Worm (Caenorhabditis elegans): ENCODE measurements around the gene F01D5.7.
A peak's percentile ranks its signal among the peaks of the same experiment; 100 is the strongest.

The F01D5.7 gene

ce11 chrII:14040204-14040842 lies 31.9 kb downstream of the F01D5.7 start (continued):
- TF ChIP-seq ekl-4 (GFP tag; IDR thresholded peaks at IDR 0.05) = peak; percentile 60
- TF ChIP-seq lsl-1 (GFP tag; optimal IDR thresholded peaks at IDR 0.05) = no peak
- TF ChIP-seq aptf-2 (GFP tag; conservative IDR thresholded peaks at IDR 0.05) = no peak
- no peak for TF ChIP-seq ztf-28 (GFP tag; IDR thresholded peaks at IDR 0.05)
- peak; percentile 61 for TF ChIP-seq ceh-27 (GFP tag; optimal IDR thresholded peaks at IDR 0.05)
- TF ChIP-seq attf-5 (GFP tag; optimal IDR thresholded peaks at IDR 0.05) = peak; percentile 94
- no peak for TF ChIP-seq nhr-179 (tag; optimal IDR thresholded peaks at IDR 0.05)
- TF ChIP-seq repo-1 (tag; optimal IDR thresholded peaks at IDR 0.05) = peak; percentile 37
- peak; percentile 71 for TF ChIP-seq gei-17 (GFP tag; optimal IDR thresholded peaks at IDR 0.05)
- peak; percentile 71 for TF ChIP-seq Y53G8AR.9 (GFP tag; conservative IDR thresholded peaks at IDR 0.05)
- TF ChIP-seq ceh-100 (GFP tag; IDR thresholded peaks at IDR 0.05) = peak; percentile 74
- TF ChIP-seq mcd-1 (GFP tag; IDR thresholded peaks at IDR 0.05) = peak; percentile 86
- no peak for TF ChIP-seq B0019.2 (GFP tag; conservative IDR thresholded peaks at IDR 0.05)
- 0 out of 2 replicates have a peak, but pooled peaks have one; percentile 9 for TF ChIP-seq rcor-1 (GFP tag; IDR thresholded peaks at IDR 0.05)
- TF ChIP-seq F55B11.4 (tag; optimal IDR thresholded peaks at IDR 0.05; ENCODE audit: borderline replicate concordance, insufficient read depth) = no peak
- TF ChIP-seq B0261.1 (tag; optimal IDR thresholded peaks at IDR 0.05) = peak; percentile 17
- TF ChIP-seq Y95B8A.8 (GFP tag; IDR thresholded peaks at IDR 0.05) = no peak
- TF ChIP-seq F52B5.7 (tag; optimal IDR thresholded peaks at IDR 0.05) = no peak
- no peak for TF ChIP-seq F10E7.11 (tag; optimal IDR thresholded peaks at IDR 0.05)
- peak; percentile 50 for TF ChIP-seq ZK185.1 (tag; optimal IDR thresholded peaks at IDR 0.05; ENCODE audit: poor library complexity, severe bottlenecking)
- TF ChIP-seq cebp-2 (GFP tag; IDR thresholded peaks at IDR 0.05) = no peak
- TF ChIP-seq cebp-1 (GFP tag; IDR thresholded peaks at IDR 0.05) = peak; percentile 65; the same call in 1 of the 2 replicates
- TF ChIP-seq cebp-1 (tag; optimal IDR thresholded peaks at IDR 0.05) = peak; percentile 94
- TF ChIP-seq attf-3 (GFP tag; conservative IDR thresholded peaks at IDR 0.05) = no peak
- TF ChIP-seq Y56A3A.18 (GFP tag; IDR thresholded peaks at IDR 0.05) = no peak
- TF ChIP-seq D2030.7 (GFP tag; IDR thresholded peaks at IDR 0.05) = no peak
- TF ChIP-seq snpc-1.1 (tag; optimal IDR thresholded peaks at IDR 0.05; ENCODE audit: insufficient read depth) = no peak
- peak; percentile 94 for TF ChIP-seq madf-10 (tag; optimal IDR thresholded peaks at IDR 0.05)
- no peak for TF ChIP-seq ztf-3 (GFP tag; optimal IDR thresholded peaks at IDR 0.05)
- peak; percentile 95 for TF ChIP-seq B0336.3 (GFP tag; IDR thresholded peaks at IDR 0.05)
- TF ChIP-seq ceh-91 (GFP tag; IDR thresholded peaks at IDR 0.05) = no peak
- TF ChIP-seq nhr-80 (tag; optimal IDR thresholded peaks at IDR 0.05) = peak; percentile 99
- TF ChIP-seq snpc-1.3 (tag; optimal IDR thresholded peaks at IDR 0.05; ENCODE audit: insufficient read depth) = no peak
- TF ChIP-seq egl-18 (GFP tag; IDR thresholded peaks at IDR 0.05) = 0 out of 2 replicates have a peak, but pooled peaks have one; percentile 74
- no peak for TF ChIP-seq zim-3 (tag; optimal IDR thresholded peaks at IDR 0.05)
- TF ChIP-seq madf-6 (GFP tag; IDR thresholded peaks at IDR 0.05) = peak; percentile 29; the same call in 1 of the 2 replicates
- TF ChIP-seq F57A8.1 (GFP tag; optimal IDR thresholded peaks at IDR 0.05) = peak; percentile 29
- TF ChIP-seq C06A6.2 (GFP tag; conservative IDR thresholded peaks at IDR 0.05) = peak; percentile 84
- no peak for TF ChIP-seq ztf-25 (GFP tag; IDR thresholded peaks at IDR 0.05)
- TF ChIP-seq fkh-3 (tag; optimal IDR thresholded peaks at IDR 0.05) = no peak
- TF ChIP-seq lag-1 (GFP tag; IDR thresholded peaks at IDR 0.05) = 0 out of 2 replicates have a peak, but pooled peaks have one; percentile 58
- TF ChIP-seq sdz-38 (tag; optimal IDR thresholded peaks at IDR 0.05) = no peak
- no peak for TF ChIP-seq nfya-2 (GFP tag; IDR thresholded peaks at IDR 0.05)
- TF ChIP-seq ceh-58 (GFP tag; IDR thresholded peaks at IDR 0.05) = no peak
- peak; percentile 96 for TF ChIP-seq chd-7 (tag; optimal IDR thresholded peaks at IDR 0.05)
- TF ChIP-seq Y53F4B.3 (GFP tag; IDR thresholded peaks at IDR 0.05) = no peak
- peak; percentile 92 for TF ChIP-seq hmg-1.2 (GFP tag; IDR thresholded peaks at IDR 0.05)
- peak; percentile 17 for TF ChIP-seq akir-1 (GFP tag; optimal IDR thresholded peaks at IDR 0.05)

Measured in whole organism, young adult.